Worm (Caenorhabditis elegans): ENCODE data around the gene Y22D7AR.2.

DNA sequence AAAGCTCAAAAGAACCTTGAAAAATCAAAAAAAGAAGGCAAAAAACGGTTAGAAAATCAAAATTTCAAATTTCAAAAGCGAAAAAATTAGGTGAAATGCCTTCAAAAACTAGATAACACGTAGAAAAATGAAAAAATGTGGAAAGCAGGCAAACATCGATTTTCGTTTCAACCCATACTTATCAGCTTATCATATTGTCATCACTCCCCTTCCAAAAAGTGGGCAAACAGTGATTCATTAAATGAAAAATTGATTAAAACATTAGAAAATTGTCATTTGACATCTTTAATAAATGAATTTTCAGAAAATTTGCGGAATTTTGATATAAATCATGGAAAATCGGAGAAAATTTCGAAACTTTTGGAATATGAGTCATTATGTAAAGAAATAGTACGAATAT lies 44.7 kb upstream of the Y22D7AR.2 start:
- TF ChIP-seq tbx-2 (tag; optimal IDR thresholded peaks at IDR 0.05): no peak
- TF ChIP-seq dve-1 (tag; optimal IDR thresholded peaks at IDR 0.05): no peak
- no peak for TF ChIP-seq ceh-14 (tag; optimal IDR thresholded peaks at IDR 0.05)
- TF ChIP-seq sox-2 (GFP tag; IDR thresholded peaks at IDR 0.05): no peak
- no peak for TF ChIP-seq ceh-45 (GFP tag; IDR thresholded peaks at IDR 0.05)
- no peak for TF ChIP-seq madf-2 (tag; optimal IDR thresholded peaks at IDR 0.05)
- TF ChIP-seq nhr-11 (tag; optimal IDR thresholded peaks at IDR 0.05): no peak
- TF ChIP-seq C38D4.7 (GFP tag; optimal IDR thresholded peaks at IDR 0.05): no peak
- TF ChIP-seq ceh-34 (tag; optimal IDR thresholded peaks at IDR 0.05): no peak
- TF ChIP-seq mec-3 (tag; optimal IDR thresholded peaks at IDR 0.05; ENCODE audit: borderline replicate concordance): no peak
- no peak for TF ChIP-seq elt-2 (tag; optimal IDR thresholded peaks at IDR 0.05)
- no peak for TF ChIP-seq fkh-10 (GFP tag; optimal IDR thresholded peaks at IDR 0.05)

Data from whole organism, late embryonic.